Fruit fly (Drosophila melanogaster): Measurements from ENCODE around the gene x16.

Gene x16

dm6 chr2L:6921360-6922090 lies 1.5 kb upstream of the x16 start (continued):
- TF ChIP-seq CG9817 (tag; optimal IDR thresholded peaks at IDR 0.05): no peak
- peak; percentile 37 for TF ChIP-seq lilli (GFP tag; optimal IDR thresholded peaks at IDR 0.05)
- peak; percentile 51 for TF ChIP-seq CG10147 (GFP tag; optimal IDR thresholded peaks at IDR 0.05)
- TF ChIP-seq Fer1 (GFP tag; optimal IDR thresholded peaks at IDR 0.05): no peak
- TF ChIP-seq CG34376 (GFP tag; optimal IDR thresholded peaks at IDR 0.05): no peak
- peak; percentile 24; the same call in 1 of the 2 replicates for TF ChIP-seq CG32772 (GFP tag; IDR thresholded peaks at IDR 0.05)
- TF ChIP-seq CG9437 (GFP tag; optimal IDR thresholded peaks at IDR 0.05): peak; percentile 99
- peak; percentile 79 for TF ChIP-seq ftz-f1 (GFP tag; optimal IDR thresholded peaks at IDR 0.05)
- TF ChIP-seq CG11247 (GFP tag; IDR thresholded peaks at IDR 0.05): no peak
- no peak for TF ChIP-seq CG14965 (GFP tag; optimal IDR thresholded peaks at IDR 0.05; ENCODE audit: borderline replicate concordance)
- TF ChIP-seq mirr (GFP tag; optimal IDR thresholded peaks at IDR 0.05): no peak
- peak; percentile 16 for TF ChIP-seq gsb-n (tag; optimal IDR thresholded peaks at IDR 0.05)
- no peak for TF ChIP-seq CG30431 (GFP tag; optimal IDR thresholded peaks at IDR 0.05)
- TF ChIP-seq CG9215 (GFP tag; IDR thresholded peaks at IDR 0.05): no peak
- no peak for TF ChIP-seq ci (GFP tag; IDR thresholded peaks at IDR 0.05)
- no peak for TF ChIP-seq Lhr (GFP tag; optimal IDR thresholded peaks at IDR 0.05)
- no peak for TF ChIP-seq CG1832 (GFP tag; optimal IDR thresholded peaks at IDR 0.05)
- no peak for TF ChIP-seq CG3726 (GFP tag; IDR thresholded peaks at IDR 0.05)
- TF ChIP-seq Adf1 (GFP tag; IDR thresholded peaks at IDR 0.05): 0 out of 2 replicates have a peak, but pooled peaks have one; percentile 3
- TF ChIP-seq TFAM (GFP tag; optimal IDR thresholded peaks at IDR 0.05): no peak
- TF ChIP-seq CG15514 (GFP tag; optimal IDR thresholded peaks at IDR 0.05): peak; percentile 29
- TF ChIP-seq vfl (GFP tag; optimal IDR thresholded peaks at IDR 0.05): no peak
- no peak for TF ChIP-seq CG7987 (GFP tag; optimal IDR thresholded peaks at IDR 0.05)
- TF ChIP-seq CG31441 (GFP tag; IDR thresholded peaks at IDR 0.05): no peak
- no peak for TF ChIP-seq CG18262 (tag; optimal IDR thresholded peaks at IDR 0.05)
- no peak for TF ChIP-seq Six4 (GFP tag; optimal IDR thresholded peaks at IDR 0.05)
- TF ChIP-seq fd102C (GFP tag; optimal IDR thresholded peaks at IDR 0.05): no peak
- TF ChIP-seq CG8944 (GFP tag; optimal IDR thresholded peaks at IDR 0.05): no peak
- no peak for TF ChIP-seq H15 (GFP tag; IDR thresholded peaks at IDR 0.05)
- no peak for TF ChIP-seq Meics (GFP tag; optimal IDR thresholded peaks at IDR 0.05)
- peak; percentile 59; the same call in 1 of the 3 replicates for TF ChIP-seq CG34422 (GFP tag; IDR thresholded peaks at IDR 0.05)
- no peak for TF ChIP-seq CG11504 (tag; optimal IDR thresholded peaks at IDR 0.05)
- peak; percentile 78 for TF ChIP-seq psq (GFP tag; optimal IDR thresholded peaks at IDR 0.05)
- no peak for TF ChIP-seq CG2202 (tag; optimal IDR thresholded peaks at IDR 0.05)
- no peak for TF ChIP-seq dmrt99B (tag; optimal IDR thresholded peaks at IDR 0.05)
- no peak for TF ChIP-seq CG12236 (GFP tag; optimal IDR thresholded peaks at IDR 0.05)
- TF ChIP-seq D (optimal IDR thresholded peaks at IDR 0.05): peak; percentile 46
- TF ChIP-seq D (GFP tag; optimal IDR thresholded peaks at IDR 0.05): no peak
- no peak for TF ChIP-seq sob (GFP tag; IDR thresholded peaks at IDR 0.05)
- TF ChIP-seq Hmx (GFP tag; optimal IDR thresholded peaks at IDR 0.05): peak; percentile 41
- TF ChIP-seq Lpt (GFP tag; optimal IDR thresholded peaks at IDR 0.05): no peak
- peak; percentile 3 for TF ChIP-seq Sox102F (GFP tag; optimal IDR thresholded peaks at IDR 0.05)
- TF ChIP-seq tap (tag; optimal IDR thresholded peaks at IDR 0.05): peak; percentile 14
- no peak for TF ChIP-seq Fer3 (tag; optimal IDR thresholded peaks at IDR 0.05)
- no peak for TF ChIP-seq Antp (GFP tag; optimal IDR thresholded peaks at IDR 0.05)
- no peak for TF ChIP-seq aop (GFP tag; IDR thresholded peaks at IDR 0.05)
- TF ChIP-seq CG2678 (tag; optimal IDR thresholded peaks at IDR 0.05): no peak
- TF ChIP-seq wek (GFP tag; optimal IDR thresholded peaks at IDR 0.05): no peak
- TF ChIP-seq Blimp-1 (GFP tag; optimal IDR thresholded peaks at IDR 0.05): peak; percentile 27
- no peak for TF ChIP-seq CG13287 (GFP tag; IDR thresholded peaks at IDR 0.05; ENCODE audit: partially characterized antibody)

All from whole organism, embryonic.